Fruit fly (Drosophila melanogaster) whole organism, embryonic: Measurements from ENCODE around the gene CG14646.
A peak's percentile ranks its signal among the peaks of the same experiment; 100 is the strongest.

ENCODE experiments used
- BEAF-32 ChIP-seq: fragments of 200-800 bp; sonication (Bioruptor generic); optimal IDR thresholded peaks from 3 replicates; lab custom pipeline; 2017; ENCODE audit warnings: missing biosample characterization, missing genetic modification characterization, mild to moderate bottlenecking, moderate library complexity, missing genetic modification reagents
- Bgb ChIP-seq: fragments of 200-800 bp; sonication (Bioruptor generic); IDR thresholded peaks from 2 replicates; pipeline ENCODE4 v1.3.6; 2022; ENCODE audit warnings: missing biosample characterization, missing genetic modification characterization; ENCODE audit not compliant: partially characterized antibody
- CG10267 ChIP-seq: fragments of 200-800 bp; sonication (Bioruptor generic); optimal IDR thresholded peaks from 2 replicates; lab custom pipeline; 2018; ENCODE audit warnings: missing biosample characterization, mild to moderate bottlenecking, missing genetic modification characterization, moderate library complexity
- CG10462 ChIP-seq: fragments of 200-800 bp; sonication (Bioruptor generic); optimal IDR thresholded peaks from 2 replicates; lab custom pipeline; 2016; ENCODE audit warnings: missing biosample characterization, missing genetic modification characterization
- CG10959 ChIP-seq: fragments of 200-800 bp; sonication (Bioruptor generic); IDR thresholded peaks from 2 replicates; pipeline ENCODE4 v1.3.6; 2022; ENCODE audit warnings: missing biosample characterization, missing genetic modification characterization
- CG15696 ChIP-seq: fragments of 200-800 bp; sonication (Bioruptor generic); optimal IDR thresholded peaks from 2 replicates; lab custom pipeline; 2019; ENCODE audit warnings: missing biosample characterization, mild to moderate bottlenecking, missing genetic modification characterization, moderate library complexity
- CG1603 ChIP-seq: fragments of 200-800 bp; sonication (Bioruptor generic); optimal IDR thresholded peaks from 2 replicates; lab custom pipeline; 2019; ENCODE audit warnings: missing biosample characterization, mild to moderate bottlenecking, missing genetic modification characterization, moderate library complexity
- CG17568 ChIP-seq: fragments of 200-800 bp; sonication (Bioruptor generic); optimal IDR thresholded peaks from 2 replicates; lab custom pipeline; 2018; ENCODE audit warnings: missing biosample characterization, mild to moderate bottlenecking, missing genetic modification characterization, moderate library complexity
- CG2875 ChIP-seq: fragments of 200-800 bp; sonication (Bioruptor generic); optimal IDR thresholded peaks from 2 replicates; lab custom pipeline; 2017; ENCODE audit warnings: missing biosample characterization, mild to moderate bottlenecking, missing genetic modification characterization, missing genetic modification reagents
- CG30020 ChIP-seq: fragments of 200-800 bp; optimal IDR thresholded peaks from 2 replicates; lab custom pipeline; 2019; ENCODE audit warnings: missing biosample characterization, mild to moderate bottlenecking, missing genetic modification characterization, moderate library complexity
- CG30431 ChIP-seq: fragments of 200-800 bp; sonication (Bioruptor generic); optimal IDR thresholded peaks from 2 replicates; lab custom pipeline; 2017; ENCODE audit warnings: missing biosample characterization, missing genetic modification characterization
- CG34224 ChIP-seq: fragments of 200-800 bp; sonication (Bioruptor generic); IDR thresholded peaks from 3 replicates; pipeline ENCODE4 v1.3.6; 2022; ENCODE audit warnings: missing biosample characterization, missing genetic modification characterization; ENCODE audit not compliant: partially characterized antibody
- CG42726 ChIP-seq: fragments of 200-800 bp; sonication (Bioruptor generic); IDR thresholded peaks from 2 replicates; pipeline ENCODE4 v1.3.6; 2022; ENCODE audit warnings: missing biosample characterization, missing genetic modification characterization; ENCODE audit not compliant: partially characterized antibody
- CG5180 ChIP-seq: fragments of 200-800 bp; sonication (Bioruptor generic); optimal IDR thresholded peaks from 3 replicates; lab custom pipeline; 2017; ENCODE audit warnings: missing biosample characterization, missing genetic modification characterization, mild to moderate bottlenecking, moderate library complexity, missing genetic modification reagents
- CG8290 ChIP-seq, 3 experiments: fragments of 200-800 bp; sonication (Bioruptor generic); optimal IDR thresholded peaks; 2 replicates each; lab custom pipeline; 2016 to 2019; ENCODE audit warnings: missing biosample characterization in 3 of 3, missing genetic modification characterization in 3 of 3, mild to moderate bottlenecking in 2 of 3, moderate library complexity in 1 of 3
- D19B ChIP-seq: fragments of 200-800 bp; sonication (Bioruptor generic); optimal IDR thresholded peaks from 2 replicates; lab custom pipeline; 2017; ENCODE audit warnings: missing biosample characterization, mild to moderate bottlenecking, missing genetic modification characterization
- Dip2 ChIP-seq: fragments of 200-800 bp; sonication (Bioruptor generic); IDR thresholded peaks from 2 replicates; pipeline ENCODE4 v1.3.6; 2022; ENCODE audit warnings: missing biosample characterization, missing genetic modification characterization
- Dp ChIP-seq: fragments of 200-800 bp; sonication (Bioruptor generic); optimal IDR thresholded peaks from 2 replicates; lab custom pipeline; 2018; ENCODE audit warnings: missing biosample characterization, mild to moderate bottlenecking, missing genetic modification characterization, moderate library complexity
- E2f2 ChIP-seq: fragments of 200-800 bp; sonication (Bioruptor generic); IDR thresholded peaks from 2 replicates; pipeline ENCODE4 v1.3.6; 2022; ENCODE audit warnings: missing biosample characterization, missing genetic modification characterization
- Ets65A ChIP-seq: fragments of 200-800 bp; sonication (Bioruptor generic); peaks from one replicate; lab custom pipeline; 2016; ENCODE audit warnings: missing biosample characterization, missing genetic modification characterization
- Ets97D ChIP-seq: fragments of 200-800 bp; sonication (Bioruptor generic); optimal IDR thresholded peaks from 3 replicates; lab custom pipeline; 2016; ENCODE audit warnings: missing biosample characterization, missing genetic modification characterization
- Fer1 ChIP-seq: fragments of 200-800 bp; sonication (Bioruptor generic); optimal IDR thresholded peaks from 2 replicates; lab custom pipeline; 2017; ENCODE audit warnings: missing biosample characterization, mild to moderate bottlenecking, missing genetic modification characterization
- MESR4 ChIP-seq: fragments of 200-800 bp; sonication (Bioruptor generic); optimal IDR thresholded peaks from 2 replicates; lab custom pipeline; 2018; ENCODE audit warnings: missing biosample characterization, mild to moderate bottlenecking, missing genetic modification characterization, moderate library complexity
- Meics ChIP-seq: fragments of 200-800 bp; sonication (Bioruptor generic); optimal IDR thresholded peaks from 2 replicates; lab custom pipeline; 2017; ENCODE audit warnings: missing biosample characterization, mild to moderate bottlenecking, missing genetic modification characterization
- Opbp ChIP-seq: fragments of 200-800 bp; sonication (Bioruptor generic); IDR thresholded peaks from 3 replicates; pipeline ENCODE4 v1.3.6; 2022; ENCODE audit warnings: missing biosample characterization, missing genetic modification characterization; ENCODE audit not compliant: partially characterized antibody
- Scr ChIP-seq: fragments of 200-800 bp; sonication (Bioruptor generic); IDR thresholded peaks from 2 replicates; pipeline ENCODE4 v1.3.6; 2022; ENCODE audit warnings: missing biosample characterization, missing genetic modification characterization; ENCODE audit not compliant: partially characterized antibody
- Spps ChIP-seq: fragments of 200-800 bp; sonication (Bioruptor generic); optimal IDR thresholded peaks from 2 replicates; lab custom pipeline; 2018; ENCODE audit warnings: missing biosample characterization, mild to moderate bottlenecking, missing genetic modification characterization
- amos ChIP-seq: fragments of 200-800 bp; sonication (Bioruptor generic); IDR thresholded peaks from 2 replicates; pipeline ENCODE4 v1.3.6; 2022; ENCODE audit warnings: missing biosample characterization, missing genetic modification characterization; ENCODE audit not compliant: partially characterized antibody
- ap ChIP-seq: fragments of 200-800 bp; sonication (Bioruptor generic); IDR thresholded peaks from 2 replicates; pipeline ENCODE4 v1.3.6; 2022; ENCODE audit warnings: missing biosample characterization, missing genetic modification characterization
- chinmo ChIP-seq: fragments of 200-800 bp; sonication (Bioruptor generic); IDR thresholded peaks from 4 replicates; pipeline ENCODE4 v1.3.6; 2022; ENCODE audit warnings: missing biosample characterization, missing genetic modification characterization; ENCODE audit not compliant: partially characterized antibody
- fd3F ChIP-seq: fragments of 200-800 bp; sonication (Bioruptor generic); optimal IDR thresholded peaks from 2 replicates; lab custom pipeline; 2018; ENCODE audit warnings: missing biosample characterization, mild to moderate bottlenecking, missing genetic modification characterization, moderate library complexity
- gfzf ChIP-seq: fragments of 200-800 bp; sonication (Bioruptor generic); optimal IDR thresholded peaks from 2 replicates; lab custom pipeline; 2016; ENCODE audit warnings: missing biosample characterization, mild to moderate bottlenecking, missing genetic modification characterization, moderate library complexity
- grn ChIP-seq: fragments of 200-800 bp; sonication (Bioruptor generic); optimal IDR thresholded peaks from 3 replicates; lab custom pipeline; 2017; ENCODE audit warnings: missing biosample characterization, missing genetic modification characterization
- her ChIP-seq: fragments of 200-800 bp; sonication (Bioruptor generic); optimal IDR thresholded peaks from 2 replicates; lab custom pipeline; 2016; ENCODE audit warnings: missing biosample characterization, missing genetic modification characterization
- inv ChIP-seq: fragments of 200-800 bp; sonication (Bioruptor generic); IDR thresholded peaks from 2 replicates; pipeline ENCODE4 v1.3.6; 2022; ENCODE audit warnings: missing biosample characterization, missing genetic modification characterization; ENCODE audit not compliant: partially characterized antibody
- kah ChIP-seq: fragments of 200-800 bp; sonication (Bioruptor generic); optimal IDR thresholded peaks from 2 replicates; lab custom pipeline; 2018; ENCODE audit warnings: missing biosample characterization, mild to moderate bottlenecking, missing genetic modification characterization
- lab ChIP-seq: fragments of 200-800 bp; sonication (Bioruptor generic); optimal IDR thresholded peaks from 3 replicates; lab custom pipeline; 2017; ENCODE audit warnings: missing biosample characterization, missing genetic modification characterization, mild to moderate bottlenecking, moderate library complexity, missing genetic modification reagents
- nerfin-2 ChIP-seq: fragments of 200-800 bp; sonication (Bioruptor generic); IDR thresholded peaks from 2 replicates; pipeline ENCODE4 v1.3.6; 2022; ENCODE audit warnings: missing biosample characterization, missing genetic modification characterization; ENCODE audit not compliant: partially characterized antibody
- pzg ChIP-seq: fragments of 200-800 bp; sonication (Bioruptor generic); optimal IDR thresholded peaks from 3 replicates; lab custom pipeline; 2018; ENCODE audit warnings: missing biosample characterization, mild to moderate bottlenecking, missing genetic modification characterization, moderate library complexity
- run ChIP-seq: fragments of 200-800 bp; sonication (Bioruptor generic); optimal IDR thresholded peaks from 3 replicates; lab custom pipeline; 2018; ENCODE audit warnings: missing biosample characterization, mild to moderate bottlenecking, missing genetic modification characterization
- tna ChIP-seq: fragments of 200-800 bp; sonication (Bioruptor generic); IDR thresholded peaks from 2 replicates; pipeline ENCODE4 v1.3.6; 2022; ENCODE audit warnings: missing biosample characterization, missing genetic modification characterization; ENCODE audit not compliant: partially characterized antibody
- unc-4 ChIP-seq: fragments of 200-800 bp; sonication (Bioruptor generic); IDR thresholded peaks from 2 replicates; pipeline ENCODE4 v1.3.6; 2022; ENCODE audit warnings: missing biosample characterization, missing genetic modification characterization; ENCODE audit not compliant: partially characterized antibody

Gene CG14646

dm6 chr3R:4390133-4390532, at the start of gene CG14646 (continued):
- TF ChIP-seq Opbp (GFP tag; lab: Robert Waterston, UW) = peak; percentile 82; the same call in 2 of the 3 replicates
- TF ChIP-seq CG30431 (GFP tag; lab: Kevin White, UChicago) = no peak
- TF ChIP-seq fd3F (GFP tag; lab: Kevin White, UChicago) = no peak
- TF ChIP-seq ap (GFP tag; lab: Robert Waterston, UW) = no peak
- TF ChIP-seq CG17568 (GFP tag; lab: Kevin White, UChicago) = no peak
- peak; percentile 24 for TF ChIP-seq Ets65A (GFP tag; lab: Kevin White, UChicago)
- peak; percentile 94 for TF ChIP-seq unc-4
- TF ChIP-seq amos (GFP tag; lab: Robert Waterston, UW) = peak; percentile 92
- TF ChIP-seq E2f2 (GFP tag; lab: Robert Waterston, UW) = peak; percentile 96
- peak; percentile 84 for TF ChIP-seq BEAF-32 (GFP tag; lab: Kevin White, UChicago)
- TF ChIP-seq pzg = peak; percentile 69
- no peak for TF ChIP-seq Dip2
- TF ChIP-seq Scr (GFP tag; lab: Robert Waterston, UW) = peak; percentile 87
- no peak for TF ChIP-seq CG8290 (GFP tag; optimal IDR thresholded peaks at IDR 0.05; lab: Kevin White, UChicago)
- TF ChIP-seq CG8290 (tag; optimal IDR thresholded peaks at IDR 0.05; lab: Kevin White, UChicago) = peak in 1 of 2 experiments; percentile 40
- no peak for TF ChIP-seq her (GFP tag; lab: Kevin White, UChicago)
- peak; percentile 93 for TF ChIP-seq Dp (GFP tag; lab: Kevin White, UChicago)
- peak; percentile 24 for TF ChIP-seq Ets97D (GFP tag; lab: Kevin White, UChicago)
- TF ChIP-seq CG34224 (GFP tag; lab: Robert Waterston, UW) = peak; percentile 92
- TF ChIP-seq Spps (tag; lab: Kevin White, UChicago) = no peak
- no peak for TF ChIP-seq CG15696
- no peak for TF ChIP-seq lab (GFP tag; lab: Kevin White, UChicago)
- peak; percentile 3 for TF ChIP-seq Fer1
- no peak for TF ChIP-seq grn (GFP tag; lab: Kevin White, UChicago)
- TF ChIP-seq D19B (GFP tag; lab: Kevin White, UChicago) = no peak
- peak; percentile 37 for TF ChIP-seq kah (GFP tag; lab: Kevin White, UChicago)
- TF ChIP-seq run (tag; lab: Kevin White, UChicago) = no peak
- TF ChIP-seq CG2875 (GFP tag; lab: Kevin White, UChicago) = no peak
- peak; percentile 54; the same call in 1 of the 2 replicates for TF ChIP-seq CG42726 (GFP tag; lab: Robert Waterston, UW)
- peak; percentile 20 for TF ChIP-seq CG10267 (tag; lab: Kevin White, UChicago)
- TF ChIP-seq CG10462 (GFP tag; lab: Kevin White, UChicago) = no peak
- peak; percentile 30 for TF ChIP-seq CG1603 (tag; lab: Kevin White, UChicago)
- TF ChIP-seq Meics (GFP tag; lab: Kevin White, UChicago) = no peak
- TF ChIP-seq CG30020 (tag; lab: Kevin White, UChicago) = peak; percentile 7
- TF ChIP-seq gfzf = peak; percentile 5
- no peak for TF ChIP-seq CG10959 (GFP tag; lab: Robert Waterston, UW)
- TF ChIP-seq tna = peak; percentile 56; the same call in 1 of the 2 replicates
- peak; percentile 79 for TF ChIP-seq CG5180 (GFP tag; lab: Kevin White, UChicago)
- TF ChIP-seq MESR4 (GFP tag; lab: Kevin White, UChicago) = peak; percentile 59
- TF ChIP-seq nerfin-2 (GFP tag; lab: Robert Waterston, UW) = peak; percentile 70
- TF ChIP-seq inv (GFP tag; lab: Robert Waterston, UW) = peak; percentile 65
- peak; percentile 89 for TF ChIP-seq Bgb
- TF ChIP-seq chinmo (GFP tag; lab: Robert Waterston, UW) = 0 out of 4 replicates have a peak, but pooled peaks have one; percentile 65
